Fruit fly (Drosophila melanogaster) whole organism, wandering third instar larva: Measurements from ENCODE around the gene Hph.

Experiments used
- Abd-B ChIP-seq: fragments of >200 bp; optimal IDR thresholded peaks from 2 replicates; lab custom pipeline; 2017; ENCODE audit warnings: missing biosample characterization, missing genetic modification characterization
- CG32264 ChIP-seq: fragments of 200-800 bp; sonication (Bioruptor generic); optimal IDR thresholded peaks from 2 replicates; lab custom pipeline; 2016; ENCODE audit warnings: missing biosample characterization, missing genetic modification characterization
- CG9705 ChIP-seq: fragments of 200-800 bp; sonication (Bioruptor generic); optimal IDR thresholded peaks from 2 replicates; lab custom pipeline; 2018; ENCODE audit warnings: missing biosample characterization, mild to moderate bottlenecking, missing genetic modification characterization
- CrebA ChIP-seq: fragments of 200-800 bp; sonication (Bioruptor generic); optimal IDR thresholded peaks from 2 replicates; lab custom pipeline; 2016; ENCODE audit warnings: missing biosample characterization, mild to moderate bottlenecking, missing genetic modification characterization, borderline replicate concordance
- GATAd ChIP-seq: sonication (Bioruptor generic); optimal IDR thresholded peaks from 2 replicates; lab custom pipeline; 2016; ENCODE audit warnings: missing biosample characterization, missing genetic modification characterization
- HLH106 ChIP-seq: fragments of 200-800 bp; optimal IDR thresholded peaks from 3 replicates; lab custom pipeline; 2019; ENCODE audit warnings: missing biosample characterization, mild to moderate bottlenecking, missing genetic modification characterization, moderate library complexity
- Hnf4 ChIP-seq: fragments of 200-800 bp; sonication (Bioruptor generic); optimal IDR thresholded peaks from 2 replicates; lab custom pipeline; 2016; ENCODE audit warnings: missing biosample characterization, mild to moderate bottlenecking, missing genetic modification characterization
- Hr78 ChIP-seq: fragments of >200 bp; optimal IDR thresholded peaks from 2 replicates; lab custom pipeline; 2017; ENCODE audit warnings: missing biosample characterization, missing genetic modification characterization
- Hr83 ChIP-seq: fragments of 200-300 bp; sonication (Bioruptor generic); optimal IDR thresholded peaks from 2 replicates; lab custom pipeline; 2016; ENCODE audit warnings: missing biosample characterization, mild to moderate bottlenecking, missing genetic modification characterization, moderate library complexity; ENCODE audit not compliant: poor library complexity, severe bottlenecking
- Jra ChIP-seq: sonication (Bioruptor generic); optimal IDR thresholded peaks from 2 replicates; lab custom pipeline; 2016; ENCODE audit warnings: missing biosample characterization, missing genetic modification characterization
- Mio ChIP-seq: sonication (Bioruptor generic); optimal IDR thresholded peaks from 2 replicates; lab custom pipeline; 2016; ENCODE audit warnings: missing biosample characterization, missing genetic modification characterization
- Myc ChIP-seq: fragments of >200 bp; optimal IDR thresholded peaks from 2 replicates; lab custom pipeline; 2017
- N ChIP-seq: fragments of >200 bp; optimal IDR thresholded peaks from 2 replicates; lab custom pipeline; 2018; ENCODE audit warnings: missing biosample characterization, missing external identifiers, missing genetic modification characterization
- OdsH ChIP-seq: fragments of 200-800 bp; sonication (Bioruptor generic); optimal IDR thresholded peaks from 2 replicates; lab custom pipeline; 2016; ENCODE audit warnings: missing biosample characterization, mild to moderate bottlenecking, missing genetic modification characterization
- Rel ChIP-seq, 2 experiments: fragments of 200-800 bp; sonication (Bioruptor generic) in 1 of 2; optimal IDR thresholded peaks; 2 replicates in 1 of 2; 3 replicates in 1 of 2; lab custom pipeline; 2016 to 2019; ENCODE audit warnings: mild to moderate bottlenecking in 2 of 2, missing biosample characterization in 2 of 2, missing genetic modification characterization in 2 of 2, moderate library complexity in 1 of 2
- Sp1 ChIP-seq: fragments of 200-800 bp; sonication (Bioruptor generic); optimal IDR thresholded peaks from 3 replicates; lab custom pipeline; 2019; ENCODE audit warnings: missing biosample characterization, mild to moderate bottlenecking, missing genetic modification characterization, moderate library complexity
- Vsx2 ChIP-seq: fragments of 200-300, 225-300 bp; sonication (Bioruptor generic); optimal IDR thresholded peaks from 2 replicates; lab custom pipeline; 2018; ENCODE audit warnings: missing biosample characterization, missing genetic modification characterization; ENCODE audit not compliant: partially characterized antibody
- br ChIP-seq: fragments of 200-800 bp; sonication (Bioruptor generic); optimal IDR thresholded peaks from 2 replicates; lab custom pipeline; 2016; ENCODE audit warnings: missing biosample characterization, missing genetic modification characterization
- brk ChIP-seq: fragments of 200-800 bp; sonication (Bioruptor generic); optimal IDR thresholded peaks from 2 replicates; lab custom pipeline; 2016; ENCODE audit warnings: missing biosample characterization, mild to moderate bottlenecking, missing genetic modification characterization
- dl ChIP-seq, 2 experiments: fragments of 175-275, 200-275 bp in 1 of 2; fragments of 200-275 bp in 1 of 2; sonication (Bioruptor generic); optimal IDR thresholded peaks; lab custom pipeline; 2018; ENCODE audit warnings: mild to moderate bottlenecking in 2 of 2, missing biosample characterization in 2 of 2, missing genetic modification characterization in 2 of 2, moderate library complexity in 2 of 2; ENCODE audit not compliant: partially characterized antibody in 2 of 2, insufficient read depth in 1 of 2
- dmrt93B ChIP-seq: fragments of 200-800 bp; sonication (Bioruptor generic); optimal IDR thresholded peaks from 2 replicates; lab custom pipeline; 2018; ENCODE audit warnings: missing biosample characterization, mild to moderate bottlenecking, missing genetic modification characterization
- dsf ChIP-seq: sonication (Bioruptor generic); optimal IDR thresholded peaks from 2 replicates; lab custom pipeline; 2016; ENCODE audit warnings: missing biosample characterization, missing genetic modification characterization, borderline replicate concordance
- ey ChIP-seq: fragments of 200-800 bp; sonication (Bioruptor generic); optimal IDR thresholded peaks from 2 replicates; lab custom pipeline; 2016; ENCODE audit warnings: missing biosample characterization, missing genetic modification characterization
- foxo ChIP-seq, 2 experiments: fragments of 200-800 bp; sonication (Bioruptor generic); optimal IDR thresholded peaks; 2 replicates in 1 of 2; 3 replicates in 1 of 2; lab custom pipeline; 2016 to 2017; ENCODE audit warnings: missing biosample characterization in 2 of 2, missing genetic modification characterization in 2 of 2
- fru ChIP-seq: fragments of 200-800 bp; sonication (Bioruptor generic); optimal IDR thresholded peaks from 3 replicates; lab custom pipeline; 2016; ENCODE audit warnings: missing biosample characterization, mild to moderate bottlenecking, missing genetic modification characterization
- h ChIP-seq: fragments of 200-800 bp; sonication (Bioruptor generic); optimal IDR thresholded peaks from 3 replicates; lab custom pipeline; 2016; ENCODE audit warnings: missing biosample characterization, mild to moderate bottlenecking, missing genetic modification characterization
- jim ChIP-seq: fragments of 175-275, 200-325 bp; sonication (Bioruptor generic); optimal IDR thresholded peaks from 2 replicates; lab custom pipeline; 2016; ENCODE audit warnings: missing biosample characterization, mild to moderate bottlenecking, missing genetic modification characterization
- lola ChIP-seq: fragments of >200 bp; optimal IDR thresholded peaks from 2 replicates; lab custom pipeline; 2017; ENCODE audit warnings: missing biosample characterization, missing genetic modification characterization
- pan ChIP-seq: fragments of >200 bp; optimal IDR thresholded peaks from 2 replicates; lab custom pipeline; 2017
- psq ChIP-seq: fragments of 200-800 bp; sonication (Bioruptor generic); optimal IDR thresholded peaks from 3 replicates; lab custom pipeline; 2017; ENCODE audit warnings: missing biosample characterization, mild to moderate bottlenecking, missing genetic modification characterization, moderate library complexity
- rgr ChIP-seq: fragments of 200-800 bp; sonication (Bioruptor generic); optimal IDR thresholded peaks from 3 replicates; lab custom pipeline; 2016; ENCODE audit warnings: missing biosample characterization, mild to moderate bottlenecking, missing genetic modification characterization
- sage ChIP-seq: fragments of 200-800 bp; sonication (Bioruptor generic); optimal IDR thresholded peaks from 2 replicates; lab custom pipeline; 2016; ENCODE audit warnings: missing biosample characterization, mild to moderate bottlenecking, missing genetic modification characterization
- sv ChIP-seq: fragments of 200-800 bp; sonication (Bioruptor generic); optimal IDR thresholded peaks from 3 replicates; lab custom pipeline; 2016; ENCODE audit warnings: missing biosample characterization, missing genetic modification characterization
- tai ChIP-seq: sonication (Bioruptor generic); optimal IDR thresholded peaks from 2 replicates; lab custom pipeline; 2016; ENCODE audit warnings: missing biosample characterization, missing genetic modification characterization
- usp ChIP-seq: fragments of >200 bp; optimal IDR thresholded peaks from 2 replicates; lab custom pipeline; 2017; ENCODE audit warnings: missing biosample characterization, missing genetic modification characterization
- woc ChIP-seq: sonication (Bioruptor generic); optimal IDR thresholded peaks from 2 replicates; lab custom pipeline; 2016; ENCODE audit warnings: missing biosample characterization, mild to moderate bottlenecking, missing genetic modification characterization

The Hph gene

dm6 chr3R:5207277-5208114, 49.3 kb upstream of the Hph start:
- TF ChIP-seq psq (GFP tag; lab: Kevin White, UChicago) (no peak), Rel (GFP tag; optimal IDR thresholded peaks at IDR 0.05; lab: Kevin White, UChicago) (no peak), Rel (tag; optimal IDR thresholded peaks at IDR 0.05; lab: Kevin White, UChicago) (peak; percentile 80)

dm6 chr3R:5208115-5208365, 48.8 kb upstream of the Hph start:
- TF ChIP-seq CG32264 (GFP tag; lab: Kevin White, UChicago) = no peak
- no peak for TF ChIP-seq Hr78
- TF ChIP-seq fru (GFP tag; lab: Kevin White, UChicago) = no peak
- TF ChIP-seq GATAd (GFP tag; lab: Kevin White, UChicago) = no peak
- TF ChIP-seq sv (GFP tag; lab: Kevin White, UChicago) = no peak
- TF ChIP-seq Hnf4 (GFP tag; lab: Kevin White, UChicago) = no peak
- TF ChIP-seq Abd-B = no peak
- TF ChIP-seq OdsH (GFP tag; lab: Kevin White, UChicago) = no peak
- no peak for TF ChIP-seq br (GFP tag; lab: Kevin White, UChicago)
- no peak for TF ChIP-seq tai (GFP tag; lab: Kevin White, UChicago)
- no peak for TF ChIP-seq lola (GFP tag; lab: Kevin White, UChicago)
- TF ChIP-seq Rel (GFP tag; optimal IDR thresholded peaks at IDR 0.05; lab: Kevin White, UChicago) = no peak
- TF ChIP-seq Rel (tag; optimal IDR thresholded peaks at IDR 0.05; lab: Kevin White, UChicago) = no peak
- no peak for TF ChIP-seq psq (GFP tag; lab: Kevin White, UChicago)
- TF ChIP-seq dsf (GFP tag; lab: Kevin White, UChicago) = no peak
- no peak for TF ChIP-seq Mio
- TF ChIP-seq h (GFP tag; lab: Kevin White, UChicago) = no peak
- no peak for TF ChIP-seq pan (lab: Kevin White, UChicago)

dm6 chr3R:5209481-5209880, 47.4 kb upstream of the Hph start:
- TF ChIP-seq foxo (GFP tag; optimal IDR thresholded peaks at IDR 0.05; lab: Kevin White, UChicago) (peak in 1 of 2 experiments; percentile 78), br (GFP tag; lab: Kevin White, UChicago) (peak; percentile 74), psq (GFP tag; lab: Kevin White, UChicago) (peak; percentile 44), GATAd (GFP tag; lab: Kevin White, UChicago) (no peak), h (GFP tag; lab: Kevin White, UChicago) (peak; percentile 75), woc (GFP tag; lab: Kevin White, UChicago) (no peak), Mio (no peak), usp (GFP tag; lab: Kevin White, UChicago) (no peak), sage (GFP tag; lab: Kevin White, UChicago) (peak; percentile 37), sv (GFP tag; lab: Kevin White, UChicago) (no peak), ey (GFP tag; lab: Kevin White, UChicago) (peak; percentile 73), Myc (no peak), Hnf4 (GFP tag; lab: Kevin White, UChicago) (peak; percentile 58), fru (GFP tag; lab: Kevin White, UChicago) (peak; percentile 64), dmrt93B (GFP tag; lab: Kevin White, UChicago) (peak; percentile 19), Jra (GFP tag; lab: Kevin White, UChicago) (no peak), CG9705 (GFP tag; lab: Kevin White, UChicago) (no peak), Hr83 (GFP tag; lab: Kevin White, UChicago) (no peak), HLH106 (peak; percentile 65), Vsx2 (no peak), OdsH (GFP tag; lab: Kevin White, UChicago) (peak; percentile 57), rgr (GFP tag; lab: Kevin White, UChicago) (peak; percentile 57), dl (GFP tag; optimal IDR thresholded peaks at IDR 0.05; lab: Kevin White, UChicago; ENCODE audit: insufficient read depth in 1 of 2, partially characterized antibody in 2 of 2) (no peak), brk (GFP tag; lab: Kevin White, UChicago) (no peak), Sp1 (GFP tag; lab: Kevin White, UChicago) (peak; percentile 48), N (GFP tag; lab: Kevin White, UChicago) (no peak), dsf (GFP tag; lab: Kevin White, UChicago) (no peak), CG32264 (GFP tag; lab: Kevin White, UChicago) (peak; percentile 25), jim (GFP tag; lab: Kevin White, UChicago) (no peak), Rel (GFP tag; optimal IDR thresholded peaks at IDR 0.05; lab: Kevin White, UChicago) (no peak), Rel (tag; optimal IDR thresholded peaks at IDR 0.05; lab: Kevin White, UChicago) (no peak), CrebA (GFP tag; lab: Kevin White, UChicago) (no peak)
